Fruit fly (Drosophila melanogaster): Measurements from ENCODE around the gene CG12025.
A peak's percentile ranks its signal among the peaks of the same experiment; 100 is the strongest.

CG12025 gene

dm6 chr3L:1856467-1857350 is 8.5 kb upstream of the CG12025 start, which contains the start of gene CG12024 (continued):
- peak; percentile 71 to 75 for TF ChIP-seq Hr51 (GFP tag; optimal IDR thresholded peaks at IDR 0.05)
- no peak for TF ChIP-seq HLH4C (GFP tag; IDR thresholded peaks at IDR 0.05; ENCODE audit: partially characterized antibody)
- TF ChIP-seq CG9437 (GFP tag; optimal IDR thresholded peaks at IDR 0.05), result peak; percentile 59
- TF ChIP-seq rib (GFP tag; IDR thresholded peaks at IDR 0.05), result no peak
- peak; percentile 42 for TF ChIP-seq CG8290 (GFP tag; optimal IDR thresholded peaks at IDR 0.05)
- peak in 1 of 2 experiments; percentile 86 for TF ChIP-seq CG8290 (tag; optimal IDR thresholded peaks at IDR 0.05)
- peak; percentile 72 for TF ChIP-seq Ets97D (GFP tag; optimal IDR thresholded peaks at IDR 0.05)
- TF ChIP-seq emc (GFP tag; optimal IDR thresholded peaks at IDR 0.05), result peak; percentile 69
- TF ChIP-seq CG30403 (GFP tag; optimal IDR thresholded peaks at IDR 0.05), result peak; percentile 85
- no peak for TF ChIP-seq oc (tag; optimal IDR thresholded peaks at IDR 0.05)
- TF ChIP-seq CG18262 (tag; optimal IDR thresholded peaks at IDR 0.05), result peak; percentile 63
- no peak for TF ChIP-seq CG15479 (GFP tag; optimal IDR thresholded peaks at IDR 0.05)
- no peak for TF ChIP-seq usp (GFP tag; optimal IDR thresholded peaks at IDR 0.05)
- peak; percentile 74 for TF ChIP-seq CG4424 (GFP tag; optimal IDR thresholded peaks at IDR 0.05)
- TF ChIP-seq sr (GFP tag; IDR thresholded peaks at IDR 0.05), result peak; percentile 44; the same call in 1 of the 3 replicates
- peak; percentile 81 for TF ChIP-seq grau (tag; optimal IDR thresholded peaks at IDR 0.05)
- peak; percentile 66; the same call in 1 of the 2 replicates for TF ChIP-seq CG14014 (GFP tag; IDR thresholded peaks at IDR 0.05)
- peak; percentile 56 for TF ChIP-seq lbe (GFP tag; optimal IDR thresholded peaks at IDR 0.05)
- no peak for TF ChIP-seq stc (GFP tag; IDR thresholded peaks at IDR 0.05)
- TF ChIP-seq pb (GFP tag; optimal IDR thresholded peaks at IDR 0.05), result no peak
- peak; percentile 68 for TF ChIP-seq Sox102F (GFP tag; optimal IDR thresholded peaks at IDR 0.05)
- no peak for TF ChIP-seq pan (optimal IDR thresholded peaks at IDR 0.05)
- TF ChIP-seq pan (GFP tag; optimal IDR thresholded peaks at IDR 0.05 in 1 of 2, IDR thresholded peaks at IDR 0.05 in 1 of 2), result peak in 1 of 2 experiments; percentile 38
- peak; percentile 62 for TF ChIP-seq CG3163 (GFP tag; optimal IDR thresholded peaks at IDR 0.05)
- TF ChIP-seq CG4360 (GFP tag; IDR thresholded peaks at IDR 0.05), result no peak
- peak; percentile 84 for TF ChIP-seq pho (GFP tag; optimal IDR thresholded peaks at IDR 0.05)
- TF ChIP-seq seq (GFP tag; IDR thresholded peaks at IDR 0.05), result no peak
- no peak for TF ChIP-seq ftz-f1 (GFP tag; optimal IDR thresholded peaks at IDR 0.05)
- TF ChIP-seq HLH3B (GFP tag; IDR thresholded peaks at IDR 0.05), result no peak; the same call in 1 of the 2 replicates
- TF ChIP-seq CG18764 (GFP tag; optimal IDR thresholded peaks at IDR 0.05), result peak; percentile 40
- TF ChIP-seq Dref (GFP tag; IDR thresholded peaks at IDR 0.05), result peak; percentile 4; the same call in 1 of the 2 replicates
- 0 out of 3 replicates have a peak, but pooled peaks have one; percentile 11 for TF ChIP-seq ci (GFP tag; IDR thresholded peaks at IDR 0.05)
- TF ChIP-seq Usf (GFP tag; optimal IDR thresholded peaks at IDR 0.05), result no peak
- TF ChIP-seq CG8089 (GFP tag; optimal IDR thresholded peaks at IDR 0.05), result peak; percentile 48
- TF ChIP-seq CG6765 (GFP tag; optimal IDR thresholded peaks at IDR 0.05), result no peak
- peak; percentile 89 for TF ChIP-seq CG14710 (tag; optimal IDR thresholded peaks at IDR 0.05)

DNA sequence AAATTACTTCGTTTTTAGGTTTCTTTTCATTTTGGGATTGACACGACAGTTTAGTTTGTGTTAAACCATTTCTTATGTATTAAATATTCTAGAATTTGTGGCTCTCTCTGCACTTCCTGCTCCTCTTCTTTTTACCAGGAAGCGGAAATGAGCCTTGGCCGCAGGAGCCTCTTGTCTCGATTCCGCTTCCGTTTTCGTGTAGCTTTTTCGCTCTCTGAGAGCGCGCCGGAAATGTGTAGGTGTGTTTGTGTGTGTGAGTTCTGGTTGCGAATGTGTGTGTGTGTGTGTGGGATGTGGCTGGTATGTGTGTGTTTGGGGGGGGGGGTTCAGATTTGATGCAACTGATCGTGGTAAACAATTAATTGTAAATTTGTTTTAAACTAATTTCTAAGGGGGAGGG is 5.7 kb upstream of the CG12025 start:
- TF ChIP-seq aop (GFP tag; IDR thresholded peaks at IDR 0.05) (peak; percentile 76; the same call in 1 of the 2 replicates), Eip74EF (GFP tag; optimal IDR thresholded peaks at IDR 0.05) (peak in 1 of 2 experiments; percentile 21), CG2678 (tag; optimal IDR thresholded peaks at IDR 0.05) (peak; percentile 2), ranshi (GFP tag; IDR thresholded peaks at IDR 0.05) (peak; percentile 19; the same call in 1 of the 2 replicates), Deaf1 (tag; optimal IDR thresholded peaks at IDR 0.05) (no peak), sd (tag; optimal IDR thresholded peaks at IDR 0.05) (peak; percentile 42), gfzf (GFP tag; optimal IDR thresholded peaks at IDR 0.05) (no peak), Fer1 (GFP tag; optimal IDR thresholded peaks at IDR 0.05) (peak; percentile 49), Hr51 (GFP tag; optimal IDR thresholded peaks at IDR 0.05) (no peak), z (GFP tag; IDR thresholded peaks at IDR 0.05) (0 out of 3 replicates have a peak, but pooled peaks have one; percentile 16), mld (GFP tag; IDR thresholded peaks at IDR 0.05; ENCODE audit: partially characterized antibody) (no peak), CG7928 (GFP tag; optimal IDR thresholded peaks at IDR 0.05) (no peak), Pdp1 (GFP tag; optimal IDR thresholded peaks at IDR 0.05) (no peak), sim (GFP tag; IDR thresholded peaks at IDR 0.05) (0 out of 2 replicates have a peak, but pooled peaks have one; percentile 44), fd102C (GFP tag; optimal IDR thresholded peaks at IDR 0.05) (peak; percentile 10)
